Worm (Caenorhabditis elegans): ENCODE results near the gene rcat-1.

Gene rcat-1

ce11 chrIV:258362-258761 is 3.1 kb upstream of the rcat-1 start:
- TF ChIP-seq die-1 (tag; optimal IDR thresholded peaks at IDR 0.05): no peak
- TF ChIP-seq zfh-2 (GFP tag; conservative IDR thresholded peaks at IDR 0.05): peak; percentile 56
- TF ChIP-seq ztf-22 (GFP tag; optimal IDR thresholded peaks at IDR 0.05): no peak
- no peak for TF ChIP-seq C17E4.6 (GFP tag; IDR thresholded peaks at IDR 0.05)
- no peak for TF ChIP-seq lin-26 (GFP tag; IDR thresholded peaks at IDR 0.05)

DNA sequence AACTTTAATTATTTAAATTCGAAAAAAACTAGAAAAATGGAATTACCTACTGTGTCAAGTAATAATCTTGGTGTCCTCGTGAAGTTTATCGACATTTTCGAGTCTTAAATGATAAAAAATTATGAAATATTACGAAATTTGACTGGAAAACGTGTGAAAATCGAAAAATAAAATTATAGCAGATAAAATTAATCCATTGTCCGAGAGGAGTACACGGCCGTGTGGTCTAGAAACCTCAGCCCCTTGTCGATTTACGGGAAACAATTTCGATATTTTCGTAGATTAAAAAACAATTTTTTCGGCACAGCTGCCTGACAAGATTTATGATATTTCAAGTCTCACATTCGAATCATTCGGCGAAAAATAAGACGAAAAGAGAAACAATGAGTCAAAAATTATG is 1.9 kb upstream of the rcat-1 start, which contains the start of gene R02D3.8:
R02D3.8 (minus strand) TSS at position 109 of the 400 bp plus-strand sequence.
- no peak for TF ChIP-seq tlf-1 (GFP tag; optimal IDR thresholded peaks at IDR 0.05)
- TF ChIP-seq cebp-1 (GFP tag; IDR thresholded peaks at IDR 0.05): no peak
- peak; percentile 56 for TF ChIP-seq cebp-1 (tag; optimal IDR thresholded peaks at IDR 0.05)
- TF ChIP-seq nhr-80 (tag; optimal IDR thresholded peaks at IDR 0.05): no peak
- TF ChIP-seq ZK185.1 (tag; optimal IDR thresholded peaks at IDR 0.05; ENCODE audit: poor library complexity, severe bottlenecking): peak; percentile 33
- TF ChIP-seq mcd-1 (GFP tag; IDR thresholded peaks at IDR 0.05): 0 out of 2 replicates have a peak, but pooled peaks have one; percentile 39
- peak; percentile 17 for TF ChIP-seq attf-5 (GFP tag; optimal IDR thresholded peaks at IDR 0.05)

ce11 chrIV:252454-252853 is 2.8 kb downstream of the rcat-1 start, which contains the start of gene grl-19:
grl-19 (minus strand) TSS chrIV:252554.
- TF ChIP-seq ceh-79 (tag; optimal IDR thresholded peaks at IDR 0.05) (no peak), ztf-3 (GFP tag; optimal IDR thresholded peaks at IDR 0.05) (no peak), dox-1 (GFP tag; IDR thresholded peaks at IDR 0.05) (no peak), mxl-1 (tag; optimal IDR thresholded peaks at IDR 0.05) (no peak), repo-1 (tag; optimal IDR thresholded peaks at IDR 0.05) (no peak), Y67H2A.10 (GFP tag; conservative IDR thresholded peaks at IDR 0.05) (no peak), unc-62 (GFP tag; optimal IDR thresholded peaks at IDR 0.05) (no peak), zim-3 (tag; optimal IDR thresholded peaks at IDR 0.05) (no peak), ceh-91 (GFP tag; IDR thresholded peaks at IDR 0.05) (no peak), xnd-1 (tag; optimal IDR thresholded peaks at IDR 0.05) (no peak)

ce11 chrIV:247494-247893 is 7.7 kb downstream of the rcat-1 start:
- TF ChIP-seq nhr-90 (tag; optimal IDR thresholded peaks at IDR 0.05): no peak
- TF ChIP-seq F55B11.4 (tag; optimal IDR thresholded peaks at IDR 0.05; ENCODE audit: borderline replicate concordance, insufficient read depth): no peak
- no peak for TF ChIP-seq snpc-3.4 (tag; optimal IDR thresholded peaks at IDR 0.05)
- peak; percentile 23 for TF ChIP-seq ztf-26 (tag; optimal IDR thresholded peaks at IDR 0.05)
- TF ChIP-seq bed-2 (GFP tag; IDR thresholded peaks at IDR 0.05): no peak
- TF ChIP-seq Y79H2A.3 (GFP tag; conservative IDR thresholded peaks at IDR 0.05): no peak
- no peak for TF ChIP-seq sptf-2 (GFP tag; optimal IDR thresholded peaks at IDR 0.05)
- TF ChIP-seq pbrm-1 (GFP tag; IDR thresholded peaks at IDR 0.05): no peak
- TF ChIP-seq ceh-100 (GFP tag; IDR thresholded peaks at IDR 0.05): no peak
- peak; percentile 41 for TF ChIP-seq somi-1 (GFP tag; optimal IDR thresholded peaks at IDR 0.05)
- peak; percentile 27 for TF ChIP-seq lin-40 (tag; optimal IDR thresholded peaks at IDR 0.05)
- no peak for TF ChIP-seq F39B2.1 (GFP tag; IDR thresholded peaks at IDR 0.05)
- TF ChIP-seq dpl-1 (GFP tag; optimal IDR thresholded peaks at IDR 0.05): no peak
- no peak for TF ChIP-seq tlf-1 (GFP tag; optimal IDR thresholded peaks at IDR 0.05)
- no peak for TF ChIP-seq C06A6.2 (GFP tag; conservative IDR thresholded peaks at IDR 0.05)
- no peak for TF ChIP-seq attf-3 (GFP tag; conservative IDR thresholded peaks at IDR 0.05)
